Fruit fly (Drosophila melanogaster) whole organism: ENCODE data around the gene CG1523.

Source experiments
- CG8478 ChIP-seq: fragments of >200 bp; optimal IDR thresholded peaks from 2 replicates; lab custom pipeline; 2018; ENCODE audit warnings: inconsistent platforms
- Dll ChIP-seq: fragments of >200 bp; optimal IDR thresholded peaks from 2 replicates; lab custom pipeline; 2017
- EcR ChIP-seq, 2 experiments: fragments of >200 bp; optimal IDR thresholded peaks; 2 replicates each; lab custom pipeline; 2017; ENCODE audit warnings: missing biosample characterization in 2 of 2, missing genetic modification characterization in 2 of 2, missing genetic modification reagents in 2 of 2
- pan ChIP-seq: fragments of >200 bp; optimal IDR thresholded peaks from 2 replicates; lab custom pipeline; 2017
- psq ChIP-seq: fragments of >200 bp; optimal IDR thresholded peaks from 2 replicates; lab custom pipeline; 2017
- usp ChIP-seq: fragments of >200 bp; optimal IDR thresholded peaks from 2 replicates; lab custom pipeline; 2017; ENCODE audit warnings: missing biosample characterization, missing genetic modification characterization, mixed read lengths

Gene CG1523

dm6 chr3R:28775703-28776102 lies 43.8 kb downstream of the CG1523 start:
- no peak for TF ChIP-seq Dll (lab: Kevin White, UChicago)
- TF ChIP-seq pan = no peak
- TF ChIP-seq CG8478 (lab: Kevin White, UChicago) = no peak
- TF ChIP-seq psq = no peak
- TF ChIP-seq EcR (GFP tag; optimal IDR thresholded peaks at IDR 0.05; lab: Kevin White, UChicago) = no peak
- TF ChIP-seq usp (GFP tag; lab: Kevin White, UChicago) = no peak
